Worm (Caenorhabditis elegans): ENCODE measurements around the gene T19C4.5.

T19C4.5 gene

DNA sequence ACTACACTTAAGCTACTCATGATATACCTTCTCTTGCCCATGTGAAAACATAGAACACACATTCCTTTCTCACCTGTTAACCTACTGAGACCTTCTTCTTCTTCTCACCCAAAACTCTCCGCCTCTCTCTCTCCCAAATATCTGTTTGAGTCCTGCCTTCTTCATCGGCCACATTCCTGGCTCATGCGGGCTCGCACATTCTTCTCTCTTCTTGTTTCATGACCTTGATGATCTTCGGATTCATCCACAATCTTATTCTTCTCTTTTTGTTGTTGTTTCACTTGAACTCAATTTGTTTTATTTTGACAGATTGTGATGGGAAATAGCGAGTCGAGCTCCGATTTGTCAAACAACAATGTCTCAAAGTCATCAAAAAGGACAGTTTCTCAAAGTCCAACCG, at the start of gene T19C4.5:
Gene T19C4.5 (plus strand): TSS at position 308 of the 400 bp plus-strand sequence.
- peak; percentile 8 for TF ChIP-seq rnt-1 (tag; optimal IDR thresholded peaks at IDR 0.05)
- no peak for TF ChIP-seq F16B12.6 (tag; optimal IDR thresholded peaks at IDR 0.05)
- TF ChIP-seq xbp-1 (tag; optimal IDR thresholded peaks at IDR 0.05) = no peak
- no peak for TF ChIP-seq lsy-2 (tag; optimal IDR thresholded peaks at IDR 0.05)
- TF ChIP-seq zip-4 (GFP tag; optimal IDR thresholded peaks at IDR 0.05) = no peak
- TF ChIP-seq dsc-1 (tag; optimal IDR thresholded peaks at IDR 0.05) = no peak
- TF ChIP-seq lin-35 (GFP tag; optimal IDR thresholded peaks at IDR 0.05) = no peak
- no peak for TF ChIP-seq grh-1 (GFP tag; IDR thresholded peaks at IDR 0.05)
- TF ChIP-seq unc-30 (tag; optimal IDR thresholded peaks at IDR 0.05) = no peak
- TF ChIP-seq efl-1 (optimal IDR thresholded peaks at IDR 0.05) = no peak
- TF ChIP-seq efl-1 (GFP tag; optimal IDR thresholded peaks at IDR 0.05 in 1 of 2) = peak in 1 of 2 experiments; percentile 92
- no peak for TF ChIP-seq elt-2 (tag; optimal IDR thresholded peaks at IDR 0.05)
- TF ChIP-seq swsn-7 (tag; optimal IDR thresholded peaks at IDR 0.05) = no peak
- TF ChIP-seq fkh-10 (GFP tag; optimal IDR thresholded peaks at IDR 0.05) = peak; percentile 11

- no peak for TF ChIP-seq unc-130 (tag; optimal IDR thresholded peaks at IDR 0.05)
- no peak for TF ChIP-seq hpl-2 (GFP tag; optimal IDR thresholded peaks at IDR 0.05)
- no peak for TF ChIP-seq dpl-1 (GFP tag; optimal IDR thresholded peaks at IDR 0.05)
- no peak for TF ChIP-seq mab-9 (GFP tag; IDR thresholded peaks at IDR 0.05)
- no peak for TF ChIP-seq pax-3 (tag; optimal IDR thresholded peaks at IDR 0.05)
- no peak for TF ChIP-seq mdl-1 (tag; optimal IDR thresholded peaks at IDR 0.05)
- TF ChIP-seq isw-1 (GFP tag; IDR thresholded peaks at IDR 0.05) = no peak
- TF ChIP-seq fkh-8 (tag; optimal IDR thresholded peaks at IDR 0.05) = no peak
- no peak for TF ChIP-seq hlh-17 (GFP tag; optimal IDR thresholded peaks at IDR 0.05; ENCODE audit: borderline replicate concordance)
- TF ChIP-seq nhr-237 (tag; optimal IDR thresholded peaks at IDR 0.05) = no peak
- TF ChIP-seq nhr-84 (tag; optimal IDR thresholded peaks at IDR 0.05) = no peak
- TF ChIP-seq zag-1 (tag; optimal IDR thresholded peaks at IDR 0.05) = no peak
- no peak for TF ChIP-seq ces-1 (GFP tag; optimal IDR thresholded peaks at IDR 0.05)
- TF ChIP-seq fkh-10 (GFP tag; optimal IDR thresholded peaks at IDR 0.05) = no peak
- TF ChIP-seq egl-27 (tag; optimal IDR thresholded peaks at IDR 0.05) = no peak
- TF ChIP-seq efl-1 (optimal IDR thresholded peaks at IDR 0.05) = no peak
- TF ChIP-seq efl-1 (GFP tag; optimal IDR thresholded peaks at IDR 0.05 in 1 of 2) = peak in 1 of 2 experiments; percentile 64
- TF ChIP-seq ama-1 (optimal IDR thresholded peaks at IDR 0.05) = peak; percentile 57
- peak; percentile 16 for TF ChIP-seq nhr-47 (tag; optimal IDR thresholded peaks at IDR 0.05)
- no peak for TF ChIP-seq C34B4.2 (tag; optimal IDR thresholded peaks at IDR 0.05)
- TF ChIP-seq nhr-76 (tag; optimal IDR thresholded peaks at IDR 0.05) = no peak
- TF ChIP-seq swsn-7 (tag; optimal IDR thresholded peaks at IDR 0.05) = peak; percentile 25
- no peak for TF ChIP-seq pag-3 (tag; optimal IDR thresholded peaks at IDR 0.05; ENCODE audit: borderline replicate concordance, insufficient read depth)
- no peak for TF ChIP-seq egl-13 (tag; optimal IDR thresholded peaks at IDR 0.05)
- TF ChIP-seq aly-2 (tag; optimal IDR thresholded peaks at IDR 0.05) = peak; percentile 45
- no peak for TF ChIP-seq C16A3.4 (tag; optimal IDR thresholded peaks at IDR 0.05)
- no peak for TF ChIP-seq Y116A8C.19 (tag; optimal IDR thresholded peaks at IDR 0.05; ENCODE audit: borderline replicate concordance)
- TF ChIP-seq ztf-4 (tag; optimal IDR thresholded peaks at IDR 0.05) = peak; percentile 2
- no peak for TF ChIP-seq aha-1 (tag; optimal IDR thresholded peaks at IDR 0.05)
- no peak for TF ChIP-seq lin-39 (tag; optimal IDR thresholded peaks at IDR 0.05)
- TF ChIP-seq hlh-4 (tag; optimal IDR thresholded peaks at IDR 0.05) = no peak
- TF ChIP-seq nhr-19 (GFP tag; conservative IDR thresholded peaks at IDR 0.05) = peak; percentile 30
- no peak for TF ChIP-seq mep-1 (tag; optimal IDR thresholded peaks at IDR 0.05)
- no peak for TF ChIP-seq nhr-12 (tag; optimal IDR thresholded peaks at IDR 0.05)
- no peak for TF ChIP-seq efl-3 (GFP tag; optimal IDR thresholded peaks at IDR 0.05)
- no peak for TF ChIP-seq grh-1 (GFP tag; IDR thresholded peaks at IDR 0.05)
- no peak for TF ChIP-seq ceh-82 (tag; optimal IDR thresholded peaks at IDR 0.05)
- no peak for TF ChIP-seq ets-5 (GFP tag; IDR thresholded peaks at IDR 0.05)
- no peak for TF ChIP-seq unc-98 (GFP tag; IDR thresholded peaks at IDR 0.05)
- peak in 1 of 2 experiments; percentile 13 for TF ChIP-seq lin-35 (GFP tag; optimal IDR thresholded peaks at IDR 0.05)
- peak; percentile 21; the same call in 1 of the 2 replicates for TF ChIP-seq ceh-88 (GFP tag; IDR thresholded peaks at IDR 0.05)
- no peak for TF ChIP-seq unc-62 (GFP tag; optimal IDR thresholded peaks at IDR 0.05)
- no peak for TF ChIP-seq tlp-1 (tag; optimal IDR thresholded peaks at IDR 0.05)
- TF ChIP-seq irx-1 (tag; optimal IDR thresholded peaks at IDR 0.05) = no peak
Observed at ce11 chrV:11122466-11122865, 49.5 kb upstream of the T19C4.5 start, which contains the start of gene mboa-2. Gene mboa-2, minus strand, starts transcription at chrV:11122493.

Measured in whole organism, L1 larva.